Worm (Caenorhabditis elegans) whole organism, early embryonic: ENCODE results near the gene exos-9.

Source experiments
- ama-1 ChIP-seq: fragments of 150-350 bp; optimal IDR thresholded peaks from 2 replicates; lab custom pipeline; 2014
- ceh-13 ChIP-seq: fragments of 200-800 bp; sonication (Bioruptor generic); optimal IDR thresholded peaks from 2 replicates; lab custom pipeline; 2018; ENCODE audit warnings: mild to moderate bottlenecking, missing genetic modification characterization, missing compliant biosample characterization
- ceh-36 ChIP-seq: sonication (generic microtip); optimal IDR thresholded peaks from 2 replicates; lab custom pipeline; 2016; ENCODE audit warnings: missing genetic modification characterization, inconsistent platforms, missing compliant biosample characterization
- ets-7 ChIP-seq: sonication (generic microtip); optimal IDR thresholded peaks from 2 replicates; lab custom pipeline; 2016; ENCODE audit warnings: missing genotype, missing genetic modification characterization, missing compliant biosample characterization
- flt-1 ChIP-seq: fragments of 200-800 bp; sonication (Bioruptor generic); IDR thresholded peaks from 2 replicates; pipeline ENCODE4 v1.3.6; 2022; ENCODE audit warnings: missing genetic modification characterization, missing compliant biosample characterization
- hmbx-1 ChIP-seq: sonication (generic microtip); optimal IDR thresholded peaks from 2 replicates; lab custom pipeline; 2016; ENCODE audit warnings: mild to moderate bottlenecking, missing genetic modification characterization, missing compliant biosample characterization
- hmg-4 ChIP-seq: fragments of 200-800 bp; sonication (Bioruptor generic); optimal IDR thresholded peaks from 2 replicates; lab custom pipeline; 2018; ENCODE audit warnings: mild to moderate bottlenecking, missing genetic modification characterization, missing compliant biosample characterization
- hnd-1 ChIP-seq: sonication (generic microtip); optimal IDR thresholded peaks from 2 replicates; lab custom pipeline; 2016; ENCODE audit warnings: missing genetic modification characterization, missing compliant biosample characterization
- scrt-1 ChIP-seq: fragments of 200-800 bp; sonication (Bioruptor generic); IDR thresholded peaks from 2 replicates; pipeline ENCODE4 v1.3.6; 2022; ENCODE audit warnings: missing genetic modification characterization, missing compliant biosample characterization
- sea-1 ChIP-seq: fragments of 200-800 bp; sonication (Bioruptor generic); conservative IDR thresholded peaks from 2 replicates; pipeline ENCODE4 v1.3.6; 2022; ENCODE audit warnings: missing genetic modification characterization, missing compliant biosample characterization
- tbx-11 ChIP-seq: fragments of 200-800 bp; sonication (Bioruptor generic); IDR thresholded peaks from 2 replicates; pipeline ENCODE4 v1.3.6; 2022; ENCODE audit warnings: missing genetic modification characterization, missing compliant biosample characterization
- tra-4 ChIP-seq: sonication (generic microtip); optimal IDR thresholded peaks from 2 replicates; lab custom pipeline; 2017; ENCODE audit warnings: missing genetic modification characterization, missing compliant biosample characterization

- no peak for TF ChIP-seq ama-1
- TF ChIP-seq ceh-36 (tag; lab: Kevin White, UChicago) = no peak
- TF ChIP-seq hmbx-1 (tag; lab: Kevin White, UChicago) = no peak
- no peak for TF ChIP-seq sea-1 (GFP tag; lab: Robert Waterston, UW)
- no peak for TF ChIP-seq tra-4 (tag; lab: Kevin White, UChicago)
- TF ChIP-seq hnd-1 (tag; lab: Kevin White, UChicago) = no peak
- TF ChIP-seq tbx-11 = no peak
- no peak for TF ChIP-seq ets-7 (tag; lab: Kevin White, UChicago)
- TF ChIP-seq flt-1 (GFP tag; lab: Robert Waterston, UW) = no peak
- no peak for TF ChIP-seq hmg-4 (GFP tag; lab: Kevin White, UChicago)
- no peak for TF ChIP-seq ceh-13 (GFP tag; lab: Kevin White, UChicago)
- no peak for TF ChIP-seq scrt-1
Measured at ce11 chrIII:7197973-7198372, at the start of gene exos-9.
